Worm (Caenorhabditis elegans) whole organism, young adult: ENCODE results near the gene fbxb-19.

Experiments used
- ZK185.1 ChIP-seq: sonication (generic microtip); optimal IDR thresholded peaks from 2 replicates; lab custom pipeline; 2016; ENCODE audit warnings: mild to moderate bottlenecking, missing genetic modification characterization, missing compliant biosample characterization; ENCODE audit not compliant: poor library complexity, severe bottlenecking
- efl-1 ChIP-seq: fragments of 150-350 bp; optimal IDR thresholded peaks from 2 replicates; lab custom pipeline; 2014; ENCODE audit warnings: missing biosample characterization, missing genetic modification reagents, missing genetic modification characterization
- lir-1 ChIP-seq: fragments of 200-800 bp; sonication (Bioruptor generic); conservative IDR thresholded peaks from 2 replicates; pipeline ENCODE4 v1.3.6; 2022; ENCODE audit warnings: missing genetic modification reagents, missing genetic modification characterization, missing compliant biosample characterization
- rcor-1 ChIP-seq: fragments of 200-800 bp; sonication (Bioruptor generic); IDR thresholded peaks from 2 replicates; pipeline ENCODE4 v1.3.6; 2022; ENCODE audit warnings: missing genetic modification reagents, missing genetic modification characterization, missing compliant biosample characterization
- snpc-4 ChIP-seq, 5 experiments: fragments of 150-350 bp in 1 of 5; sonication (generic microtip) in 4 of 5; optimal IDR thresholded peaks; 2 replicates each; lab custom pipeline; 2014 to 2018; ENCODE audit warnings: missing genetic modification characterization in 5 of 5, missing biosample characterization in 3 of 5, antibody characterized with exemption in 2 of 5, mild to moderate bottlenecking in 2 of 5, missing compliant biosample characterization in 2 of 5, missing genotype in 2 of 5, moderate library complexity in 2 of 5, missing genetic modification reagents in 1 of 5

DNA sequence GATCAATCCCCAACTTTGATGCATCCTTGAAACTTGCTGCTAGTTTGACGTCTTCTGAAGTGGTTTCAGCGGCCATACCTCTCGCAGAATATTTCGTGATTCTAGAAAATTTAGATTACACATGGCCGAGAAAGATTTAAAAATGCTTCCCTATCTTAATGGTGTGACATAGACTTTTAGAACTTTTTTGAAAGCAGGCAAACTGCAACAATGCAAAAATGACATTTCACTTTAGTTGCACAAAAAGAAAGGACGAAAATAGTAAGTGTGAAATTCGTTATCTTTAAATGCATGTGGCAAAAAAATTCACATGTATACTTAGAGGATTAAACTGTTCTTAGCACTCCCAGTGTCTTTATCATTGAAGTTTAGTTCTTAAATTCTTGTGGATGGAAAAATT is 31.8 kb downstream of the fbxb-19 start, which contains the start of gene ZC204.12:
- TF ChIP-seq rcor-1 (GFP tag; lab: Robert Waterston, UW) (no peak), snpc-4 (GFP tag; optimal IDR thresholded peaks at IDR 0.05; lab: Kevin White, UChicago) (no peak), snpc-4 (tag; optimal IDR thresholded peaks at IDR 0.05; lab: Kevin White, UChicago) (no peak), efl-1 (GFP tag; lab: Kevin White, UChicago) (no peak), lir-1 (no peak), ZK185.1 (tag; lab: Kevin White, UChicago) (no peak)
